Fruit fly (Drosophila melanogaster): ENCODE data around the gene LManI.

Gene LManI

DNA sequence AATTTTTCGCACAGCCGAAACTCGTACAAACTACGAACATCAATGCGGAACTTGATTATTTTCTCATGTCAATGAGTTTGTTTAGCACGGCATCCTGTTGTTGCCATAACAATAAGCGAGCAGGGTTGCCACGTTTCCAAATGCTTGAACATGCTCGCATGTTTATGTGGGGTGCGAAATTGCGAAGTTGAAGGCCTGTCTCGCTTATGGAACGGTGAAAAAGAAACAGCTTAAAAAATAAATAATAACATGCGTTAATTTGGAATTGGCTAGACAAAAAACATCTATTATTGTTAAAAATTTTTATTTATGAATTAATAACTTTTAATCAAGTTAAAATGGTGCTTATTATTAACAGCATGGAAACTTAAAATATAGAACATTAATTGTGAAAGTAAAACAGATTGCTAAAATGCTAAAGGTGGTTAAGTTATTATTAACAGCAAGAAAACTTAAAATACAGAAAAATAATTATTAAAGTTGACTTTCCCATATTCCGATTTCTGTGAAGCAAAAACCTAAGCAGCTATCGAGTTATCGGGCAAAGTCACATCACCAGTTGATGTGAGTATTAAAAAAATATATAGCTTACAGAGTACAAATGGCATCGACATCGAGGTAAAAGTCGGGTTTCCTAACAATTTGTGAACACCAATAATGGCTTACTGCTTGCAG, 26.1 kb downstream of the LManI start, which contains the start of the genes Bug22 and TfIIB (continued):
- TF ChIP-seq sob (GFP tag; IDR thresholded peaks at IDR 0.05) = peak; percentile 68
- no peak for TF ChIP-seq GATAe (GFP tag; conservative IDR thresholded peaks at IDR 0.05)
- no peak for TF ChIP-seq tna (GFP tag; IDR thresholded peaks at IDR 0.05; ENCODE audit: partially characterized antibody)
- TF ChIP-seq CG2889 (GFP tag; IDR thresholded peaks at IDR 0.05) = peak; percentile 64; the same call in 1 of the 3 replicates
- TF ChIP-seq crp (GFP tag; optimal IDR thresholded peaks at IDR 0.05) = peak in 1 of 2 experiments; percentile 38
- peak; percentile 67 for TF ChIP-seq CG5245 (GFP tag; optimal IDR thresholded peaks at IDR 0.05)
- no peak for TF ChIP-seq vnd (GFP tag; IDR thresholded peaks at IDR 0.05; ENCODE audit: partially characterized antibody)
- TF ChIP-seq CG10321 (GFP tag; IDR thresholded peaks at IDR 0.05) = no peak
- peak; percentile 53 for TF ChIP-seq pzg (GFP tag; optimal IDR thresholded peaks at IDR 0.05)
- TF ChIP-seq CG2202 (tag; optimal IDR thresholded peaks at IDR 0.05) = peak; percentile 21
- peak; percentile 76 for TF ChIP-seq Dek (tag; optimal IDR thresholded peaks at IDR 0.05)
- TF ChIP-seq dan (GFP tag; IDR thresholded peaks at IDR 0.05) = no peak
- peak; percentile 46 for TF ChIP-seq zen (tag; optimal IDR thresholded peaks at IDR 0.05)
- peak; percentile 74 for TF ChIP-seq CG32532 (GFP tag; IDR thresholded peaks at IDR 0.05)
- peak; percentile 99 for TF ChIP-seq CG1603 (tag; optimal IDR thresholded peaks at IDR 0.05)
- TF ChIP-seq Lhr (GFP tag; optimal IDR thresholded peaks at IDR 0.05) = peak; percentile 26
- no peak for TF ChIP-seq en (GFP tag; optimal IDR thresholded peaks at IDR 0.05)
- TF ChIP-seq dm (GFP tag; optimal IDR thresholded peaks at IDR 0.05) = peak; percentile 74
- no peak for TF ChIP-seq ac (GFP tag; optimal IDR thresholded peaks at IDR 0.05)
- peak; percentile 69 for TF ChIP-seq pho (GFP tag; optimal IDR thresholded peaks at IDR 0.05)
- no peak for TF ChIP-seq CG15011 (GFP tag; optimal IDR thresholded peaks at IDR 0.05)
- peak; percentile 59 for TF ChIP-seq dmrt11E (tag; optimal IDR thresholded peaks at IDR 0.05)
- TF ChIP-seq slp2 (GFP tag; optimal IDR thresholded peaks at IDR 0.05) = peak; percentile 57
- TF ChIP-seq prd (optimal IDR thresholded peaks at IDR 0.05) = no peak
- TF ChIP-seq prd (GFP tag; IDR thresholded peaks at IDR 0.05) = peak; percentile 68; the same call in 2 of the 3 replicates
- peak; percentile 74 for TF ChIP-seq tgo (GFP tag; IDR thresholded peaks at IDR 0.05)
- TF ChIP-seq Optix (GFP tag; IDR thresholded peaks at IDR 0.05) = peak; percentile 60; the same call in 1 of the 3 replicates
- peak; percentile 36 for TF ChIP-seq kay (GFP tag; optimal IDR thresholded peaks at IDR 0.05)
- no peak for TF ChIP-seq CG6854 (GFP tag; optimal IDR thresholded peaks at IDR 0.05)
- no peak for TF ChIP-seq CTCF (GFP tag; optimal IDR thresholded peaks at IDR 0.05)
- TF ChIP-seq Usf (GFP tag; optimal IDR thresholded peaks at IDR 0.05) = no peak
- no peak for TF ChIP-seq Tbp (GFP tag; optimal IDR thresholded peaks at IDR 0.05)
- peak; percentile 24 for TF ChIP-seq trh (GFP tag; optimal IDR thresholded peaks at IDR 0.05)
- peak; percentile 62 for TF ChIP-seq slou (GFP tag; optimal IDR thresholded peaks at IDR 0.05)
- no peak for TF ChIP-seq CG10565 (GFP tag; optimal IDR thresholded peaks at IDR 0.05)
- peak; percentile 75 to 76 for TF ChIP-seq Hr51 (GFP tag; optimal IDR thresholded peaks at IDR 0.05)
- TF ChIP-seq Elba2 (GFP tag; optimal IDR thresholded peaks at IDR 0.05) = peak; percentile 87
- no peak for TF ChIP-seq D19A (tag; optimal IDR thresholded peaks at IDR 0.05)
- peak; percentile 63 for TF ChIP-seq CG9609 (GFP tag; optimal IDR thresholded peaks at IDR 0.05)
- TF ChIP-seq wor (GFP tag; IDR thresholded peaks at IDR 0.05) = no peak
- TF ChIP-seq CG3726 (GFP tag; IDR thresholded peaks at IDR 0.05) = no peak
- peak; percentile 74 for TF ChIP-seq phol (tag; optimal IDR thresholded peaks at IDR 0.05)
- peak; percentile 41; the same call in 1 of the 2 replicates for TF ChIP-seq esg (GFP tag; conservative IDR thresholded peaks at IDR 0.05)
- TF ChIP-seq tap (tag; optimal IDR thresholded peaks at IDR 0.05) = no peak
- TF ChIP-seq CG13123 (GFP tag; optimal IDR thresholded peaks at IDR 0.05) = peak; percentile 65
- peak; percentile 83 for TF ChIP-seq HLH54F (GFP tag; optimal IDR thresholded peaks at IDR 0.05)
- peak; percentile 69 for TF ChIP-seq CG7556 (GFP tag; optimal IDR thresholded peaks at IDR 0.05)
- TF ChIP-seq exex (tag; optimal IDR thresholded peaks at IDR 0.05) = peak; percentile 13
- TF ChIP-seq CG6689 (GFP tag; IDR thresholded peaks at IDR 0.05) = peak; percentile 85
- TF ChIP-seq al (GFP tag; IDR thresholded peaks at IDR 0.05) = no peak
- TF ChIP-seq gro (GFP tag; optimal IDR thresholded peaks at IDR 0.05) = peak; percentile 19

Measured in whole organism, embryonic.